Worm (Caenorhabditis elegans) whole organism, late embryonic: ENCODE results near the gene nhr-44.

Experiments used
- K09A11.1 ChIP-seq: sonication (generic microtip); optimal IDR thresholded peaks from 2 replicates; lab custom pipeline; 2017; ENCODE audit warnings: antibody characterized with exemption, mild to moderate bottlenecking, missing genetic modification characterization, missing compliant biosample characterization; ENCODE audit not compliant: insufficient read depth
- ama-1 ChIP-seq: fragments of 150-350 bp; optimal IDR thresholded peaks from 2 replicates; lab custom pipeline; 2014
- ceh-45 ChIP-seq: fragments of 200-800 bp; sonication (Bioruptor generic); IDR thresholded peaks from 2 replicates; pipeline ENCODE4 v1.3.6; 2022; ENCODE audit warnings: missing genetic modification reagents, missing genetic modification characterization, missing compliant biosample characterization
- ceh-48 ChIP-seq: sonication (generic microtip); optimal IDR thresholded peaks from 2 replicates; lab custom pipeline; 2016; ENCODE audit warnings: missing genetic modification characterization, inconsistent platforms, missing compliant biosample characterization
- che-1 ChIP-seq: sonication (generic microtip); optimal IDR thresholded peaks from 2 replicates; lab custom pipeline; 2016; ENCODE audit warnings: mild to moderate bottlenecking, missing genetic modification characterization, missing compliant biosample characterization
- hlh-8 ChIP-seq: sonication (generic microtip); optimal IDR thresholded peaks from 2 replicates; lab custom pipeline; 2016; ENCODE audit warnings: missing genotype, missing genetic modification characterization, missing compliant biosample characterization
- lim-6 ChIP-seq: sonication (generic microtip); optimal IDR thresholded peaks from 2 replicates; lab custom pipeline; 2016; ENCODE audit warnings: missing genetic modification characterization, missing compliant biosample characterization

ce11 chrV:8948365-8948764, 15.5 kb downstream of the nhr-44 start:
- TF ChIP-seq ceh-48 (tag; lab: Kevin White, UChicago) (no peak), K09A11.1 (tag; lab: Kevin White, UChicago) (no peak), lim-6 (tag; lab: Kevin White, UChicago) (no peak), ama-1 (lab: Kevin White, UChicago) (no peak), hlh-8 (tag; lab: Kevin White, UChicago) (no peak), che-1 (tag; lab: Kevin White, UChicago) (no peak), ceh-45 (no peak)
